Fruit fly (Drosophila melanogaster) whole organism, prepupa: ENCODE measurements around the gene sra.
A peak's percentile ranks its signal among the peaks of the same experiment; 100 is the strongest.

Source experiments
- Blimp-1 ChIP-seq: fragments of 200-800 bp; sonication (Bioruptor generic); optimal IDR thresholded peaks from 3 replicates; lab custom pipeline; 2017; ENCODE audit warnings: missing biosample characterization, missing genetic modification characterization, mild to moderate bottlenecking, moderate library complexity, missing genetic modification reagents
- CG10631 ChIP-seq: fragments of 200-800 bp; sonication (Bioruptor generic); optimal IDR thresholded peaks from 2 replicates; lab custom pipeline; 2016; ENCODE audit warnings: missing biosample characterization, missing genetic modification characterization
- CG10669 ChIP-seq: fragments of 200-800 bp; sonication (Bioruptor generic); optimal IDR thresholded peaks from 3 replicates; lab custom pipeline; 2018; ENCODE audit warnings: missing biosample characterization, mild to moderate bottlenecking, missing genetic modification characterization, moderate library complexity
- CG11294 ChIP-seq: fragments of 200-800 bp; sonication (Bioruptor generic); IDR thresholded peaks from 2 replicates; pipeline ENCODE4 v1.3.6; 2022; ENCODE audit warnings: missing biosample characterization, missing genetic modification characterization
- CG11762 ChIP-seq: fragments of 200-800 bp; sonication (Bioruptor generic); optimal IDR thresholded peaks from 3 replicates; lab custom pipeline; 2016; ENCODE audit warnings: missing biosample characterization, missing genetic modification characterization; ENCODE audit not compliant: insufficient read depth
- CG11902 ChIP-seq: fragments of 200-800 bp; sonication (Bioruptor generic); optimal IDR thresholded peaks from 3 replicates; lab custom pipeline; 2016; ENCODE audit warnings: missing biosample characterization, missing genetic modification characterization
- CG15336 ChIP-seq: fragments of 200-800 bp; sonication (Bioruptor generic); IDR thresholded peaks from 2 replicates; pipeline ENCODE4 v1.3.6; 2022; ENCODE audit warnings: missing biosample characterization, missing genetic modification characterization
- CG1621 ChIP-seq: fragments of 200-800 bp; sonication (Bioruptor generic); optimal IDR thresholded peaks from 3 replicates; lab custom pipeline; 2018; ENCODE audit warnings: missing biosample characterization, mild to moderate bottlenecking, missing genetic modification characterization
- CG16779 ChIP-seq: fragments of 200-800 bp; sonication (Bioruptor generic); optimal IDR thresholded peaks from 3 replicates; lab custom pipeline; 2017; ENCODE audit warnings: missing biosample characterization, mild to moderate bottlenecking, missing genetic modification characterization
- CG3032 ChIP-seq: fragments of 200-800 bp; optimal IDR thresholded peaks from 2 replicates; lab custom pipeline; 2019; ENCODE audit warnings: missing biosample characterization, mild to moderate bottlenecking, missing genetic modification characterization, moderate library complexity
- CG31627 ChIP-seq: fragments of 200-800 bp; sonication (Bioruptor generic); optimal IDR thresholded peaks from 3 replicates; lab custom pipeline; 2016; ENCODE audit warnings: missing biosample characterization, missing genetic modification characterization
- CG34406 ChIP-seq: fragments of 200-800 bp; sonication (Bioruptor generic); optimal IDR thresholded peaks from 3 replicates; lab custom pipeline; 2016; ENCODE audit warnings: missing biosample characterization, missing genetic modification characterization
- CG3919 ChIP-seq: fragments of 200-800 bp; sonication (Bioruptor generic); optimal IDR thresholded peaks from 3 replicates; lab custom pipeline; 2016; ENCODE audit warnings: missing biosample characterization, missing genetic modification characterization
- CG4318 ChIP-seq: fragments of 200-800 bp; sonication (Bioruptor generic); optimal IDR thresholded peaks from 3 replicates; lab custom pipeline; 2017; ENCODE audit warnings: missing biosample characterization, mild to moderate bottlenecking, missing genetic modification characterization
- CG6163 ChIP-seq: fragments of 200-800 bp; sonication (Bioruptor generic); IDR thresholded peaks from 3 replicates; pipeline ENCODE4 v1.3.6; 2022; ENCODE audit warnings: missing biosample characterization, missing genetic modification characterization
- CG6276 ChIP-seq: fragments of 200-800 bp; sonication (Bioruptor generic); optimal IDR thresholded peaks from 2 replicates; lab custom pipeline; 2017; ENCODE audit warnings: missing biosample characterization, mild to moderate bottlenecking, missing genetic modification characterization
- CG6792 ChIP-seq: fragments of 200-800 bp; sonication (Bioruptor generic); optimal IDR thresholded peaks from 3 replicates; lab custom pipeline; 2016; ENCODE audit warnings: missing biosample characterization, missing genetic modification characterization
- CG6808 ChIP-seq: fragments of 200-800 bp; sonication (Bioruptor generic); optimal IDR thresholded peaks from 3 replicates; lab custom pipeline; 2017; ENCODE audit warnings: missing biosample characterization, missing genetic modification characterization, mild to moderate bottlenecking, moderate library complexity, missing genetic modification reagents
- CG6854 ChIP-seq: fragments of 200-800 bp; sonication (Bioruptor generic); optimal IDR thresholded peaks from 2 replicates; lab custom pipeline; 2017; ENCODE audit warnings: missing biosample characterization, mild to moderate bottlenecking, missing genetic modification characterization
- CG8119 ChIP-seq: fragments of 200-800 bp; sonication (Bioruptor generic); IDR thresholded peaks from 3 replicates; pipeline ENCODE4 v1.3.6; 2022; ENCODE audit warnings: missing biosample characterization, missing genetic modification characterization
- CG8319 ChIP-seq: fragments of 200-800 bp; sonication (Bioruptor generic); optimal IDR thresholded peaks from 3 replicates; lab custom pipeline; 2016; ENCODE audit warnings: missing biosample characterization, missing genetic modification characterization
- CG8632 ChIP-seq: fragments of 200-800 bp; sonication (Bioruptor generic); optimal IDR thresholded peaks from 3 replicates; lab custom pipeline; 2016; ENCODE audit warnings: missing biosample characterization, missing genetic modification characterization
- CG9139 ChIP-seq: fragments of 200-800 bp; sonication (Bioruptor generic); optimal IDR thresholded peaks from 3 replicates; lab custom pipeline; 2017; ENCODE audit warnings: missing biosample characterization, mild to moderate bottlenecking, missing genetic modification characterization
- Eip75B ChIP-seq: fragments of 200-800 bp; sonication (Bioruptor generic); optimal IDR thresholded peaks from 3 replicates; lab custom pipeline; 2016; ENCODE audit warnings: missing biosample characterization, missing genetic modification characterization
- Eip78C ChIP-seq: fragments of 200-800 bp; sonication (Bioruptor generic); peaks from one replicate; lab custom pipeline; 2016; ENCODE audit warnings: missing biosample characterization, missing genetic modification characterization
- Eip93F ChIP-seq: fragments of 200-800 bp; sonication (Bioruptor generic); optimal IDR thresholded peaks from 2 replicates; lab custom pipeline; 2016; ENCODE audit warnings: missing biosample characterization, mild to moderate bottlenecking, missing genetic modification characterization
- Ets21C ChIP-seq: fragments of 200-800 bp; sonication (Bioruptor generic); optimal IDR thresholded peaks from 3 replicates; lab custom pipeline; 2016; ENCODE audit warnings: missing biosample characterization, missing genetic modification characterization
- Ets96B ChIP-seq: fragments of 200-800 bp; optimal IDR thresholded peaks from 2 replicates; lab custom pipeline; 2019; ENCODE audit warnings: missing biosample characterization, mild to moderate bottlenecking, missing genetic modification characterization, moderate library complexity
- Gug ChIP-seq: fragments of 200-800 bp; sonication (Bioruptor generic); IDR thresholded peaks from 2 replicates; pipeline ENCODE4 v1.3.6; 2022; ENCODE audit warnings: missing biosample characterization, missing genetic modification characterization
- Hr38 ChIP-seq: sonication (Bioruptor generic); optimal IDR thresholded peaks from 2 replicates; lab custom pipeline; 2016; ENCODE audit warnings: missing biosample characterization, missing genetic modification characterization
- Hr39 ChIP-seq: fragments of 200-800 bp; sonication (Bioruptor generic); optimal IDR thresholded peaks from 2 replicates; lab custom pipeline; 2016; ENCODE audit warnings: missing biosample characterization, missing genetic modification characterization
- Hr4 ChIP-seq: fragments of 200-800 bp; sonication (Bioruptor generic); optimal IDR thresholded peaks from 3 replicates; lab custom pipeline; 2016; ENCODE audit warnings: missing biosample characterization, missing genetic modification characterization
- Lpt ChIP-seq: fragments of 200-800 bp; sonication (Bioruptor generic); optimal IDR thresholded peaks from 3 replicates; lab custom pipeline; 2016; ENCODE audit warnings: missing biosample characterization, missing genetic modification characterization
- Met ChIP-seq: fragments of 200-800 bp; sonication (Bioruptor generic); optimal IDR thresholded peaks from 3 replicates; lab custom pipeline; 2016; ENCODE audit warnings: missing biosample characterization, missing genetic modification characterization
- OdsH ChIP-seq: fragments of 200-800 bp; sonication (Bioruptor generic); optimal IDR thresholded peaks from 3 replicates; lab custom pipeline; 2016; ENCODE audit warnings: missing biosample characterization, missing genetic modification characterization
- Sox14 ChIP-seq: fragments of 200-800 bp; sonication (Bioruptor generic); optimal IDR thresholded peaks from 3 replicates; lab custom pipeline; 2016; ENCODE audit warnings: missing biosample characterization, missing genetic modification characterization
- Sox15 ChIP-seq: fragments of 200-800 bp; sonication (Bioruptor generic); optimal IDR thresholded peaks from 3 replicates; lab custom pipeline; 2016; ENCODE audit warnings: missing biosample characterization, missing genetic modification characterization
- achi ChIP-seq: fragments of 200-800 bp; sonication (Bioruptor generic); optimal IDR thresholded peaks from 3 replicates; lab custom pipeline; 2016; ENCODE audit warnings: missing biosample characterization, missing genetic modification characterization
- cyc ChIP-seq: fragments of 200-800 bp; sonication (Bioruptor generic); optimal IDR thresholded peaks from 3 replicates; lab custom pipeline; 2016; ENCODE audit warnings: missing biosample characterization, missing genetic modification characterization
- dac ChIP-seq: fragments of 200-800 bp; sonication (Bioruptor generic); optimal IDR thresholded peaks from 2 replicates; lab custom pipeline; 2017; ENCODE audit warnings: missing biosample characterization, mild to moderate bottlenecking, missing genetic modification characterization
- esn ChIP-seq: fragments of 200-800 bp; sonication (Bioruptor generic); optimal IDR thresholded peaks from 2 replicates; lab custom pipeline; 2016; ENCODE audit warnings: missing biosample characterization, mild to moderate bottlenecking, missing genetic modification characterization, moderate library complexity
- fd59A ChIP-seq: fragments of 200-800 bp; sonication (Bioruptor generic); optimal IDR thresholded peaks from 2 replicates; lab custom pipeline; 2017; ENCODE audit warnings: missing biosample characterization, mild to moderate bottlenecking, missing genetic modification characterization, missing genetic modification reagents
- fd85E ChIP-seq: fragments of 200-800 bp; sonication (Bioruptor generic); optimal IDR thresholded peaks from 3 replicates; lab custom pipeline; 2016; ENCODE audit warnings: missing biosample characterization, missing genetic modification characterization
- fkh ChIP-seq: fragments of 200-800 bp; sonication (Bioruptor generic); optimal IDR thresholded peaks from 3 replicates; lab custom pipeline; 2017; ENCODE audit warnings: missing biosample characterization, mild to moderate bottlenecking, missing genetic modification characterization, moderate library complexity
- pdm3 ChIP-seq: fragments of 200-800 bp; sonication (Bioruptor generic); optimal IDR thresholded peaks from 3 replicates; lab custom pipeline; 2016; ENCODE audit warnings: missing biosample characterization, missing genetic modification characterization
- spab ChIP-seq: fragments of 200-800 bp; sonication (Bioruptor generic); optimal IDR thresholded peaks from 2 replicates; lab custom pipeline; 2017; ENCODE audit warnings: missing biosample characterization, mild to moderate bottlenecking, missing genetic modification characterization, missing genetic modification reagents
- ss ChIP-seq, 2 experiments: fragments of 200-800 bp; sonication (Bioruptor generic); optimal IDR thresholded peaks; 2 replicates in 1 of 2; 3 replicates in 1 of 2; lab custom pipeline; 2017 to 2018; ENCODE audit warnings: mild to moderate bottlenecking in 2 of 2, missing biosample characterization in 2 of 2, missing genetic modification characterization in 2 of 2, moderate library complexity in 1 of 2
- topi ChIP-seq: fragments of 200-800 bp; sonication (Bioruptor generic); optimal IDR thresholded peaks from 3 replicates; lab custom pipeline; 2016; ENCODE audit warnings: missing biosample characterization, missing genetic modification characterization
- vri ChIP-seq: fragments of 200-800 bp; sonication (Bioruptor generic); optimal IDR thresholded peaks from 3 replicates; lab custom pipeline; 2016; ENCODE audit warnings: missing biosample characterization, mild to moderate bottlenecking, missing genetic modification characterization

sra gene

DNA sequence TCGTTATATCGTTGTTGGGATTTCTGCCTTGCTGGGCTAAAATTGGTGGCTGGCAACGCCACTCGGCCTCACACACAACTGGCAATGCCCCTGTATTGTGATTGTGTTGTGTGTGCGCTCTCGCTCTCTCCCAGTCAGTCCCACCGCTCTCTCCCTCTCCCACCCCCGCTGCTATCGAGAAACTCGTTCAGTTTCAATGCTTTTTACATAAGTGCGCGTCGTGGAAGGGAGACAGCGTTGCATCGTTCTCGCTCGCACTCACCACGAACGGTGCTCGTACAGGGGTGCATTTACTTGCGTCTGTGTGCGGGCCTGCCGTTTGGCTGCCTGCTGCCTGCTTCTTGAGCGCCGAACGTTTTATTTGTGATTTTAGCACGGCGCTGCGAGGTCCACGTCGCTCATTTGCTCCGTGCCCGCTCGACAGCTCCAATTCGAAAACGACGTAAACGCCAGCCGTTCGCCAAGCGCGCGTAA is 55.7 kb downstream of the sra start (continued):
- TF ChIP-seq cyc = no peak
- TF ChIP-seq, all 60 proteins: peak for 29

DNA sequence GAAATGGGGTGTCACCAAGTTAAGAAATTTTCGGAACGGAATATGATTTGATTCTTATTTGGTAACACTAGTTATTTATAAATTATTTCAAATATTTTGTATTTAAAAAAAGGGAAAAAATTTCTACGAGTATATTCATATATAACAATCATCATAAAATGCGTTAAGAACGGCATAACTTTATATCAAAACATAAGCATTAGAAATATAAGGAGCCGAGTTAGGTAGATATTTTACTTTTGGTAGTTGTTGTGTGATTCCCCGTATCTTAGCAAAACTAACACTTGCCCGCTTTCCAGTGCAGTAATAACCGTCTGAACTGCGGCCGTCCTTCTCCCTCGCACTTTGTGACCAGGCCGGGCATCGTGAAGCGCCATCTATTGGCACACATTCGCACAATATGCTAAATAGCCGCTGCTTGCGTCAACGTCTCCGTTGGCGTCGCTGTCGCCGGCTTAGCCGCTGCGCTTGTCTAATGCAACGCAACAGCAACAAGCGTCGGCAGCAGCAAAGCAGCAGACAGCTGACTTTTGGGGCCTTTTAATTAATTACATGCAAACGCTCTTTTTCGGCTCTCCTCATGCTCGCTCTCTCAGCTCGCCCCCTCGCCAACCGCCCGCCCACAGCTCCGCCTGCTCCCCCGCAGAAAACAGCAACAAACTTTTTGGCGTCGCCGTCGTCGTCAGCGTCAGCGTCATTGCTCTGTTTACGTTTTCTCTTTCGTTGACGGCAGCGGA is 57.6 kb downstream of the sra start:
- no peak for TF ChIP-seq esn (GFP tag; lab: Kevin White, UChicago)
- TF ChIP-seq OdsH = peak; percentile 41
- peak; percentile 42; the same call in 1 of the 3 replicates for TF ChIP-seq CG6163 (GFP tag; lab: Robert Waterston, UW)
- TF ChIP-seq CG6792 (GFP tag; lab: Kevin White, UChicago) = no peak
- TF ChIP-seq CG8319 (GFP tag; lab: Kevin White, UChicago) = no peak
- TF ChIP-seq cyc = peak; percentile 1
- peak; percentile 33 for TF ChIP-seq CG6854 (GFP tag; lab: Kevin White, UChicago)
- no peak for TF ChIP-seq CG4318 (GFP tag; lab: Kevin White, UChicago)
- TF ChIP-seq CG6808 = peak; percentile 18
- no peak for TF ChIP-seq fd85E
- 0 out of 2 replicates have a peak, but pooled peaks have one; percentile 49 for TF ChIP-seq CG15336
- TF ChIP-seq CG3919 = peak; percentile 18
- no peak for TF ChIP-seq Sox14 (GFP tag; lab: Kevin White, UChicago)
- TF ChIP-seq dac = peak; percentile 19
- TF ChIP-seq CG6276 (GFP tag; lab: Kevin White, UChicago) = peak; percentile 42
- peak; percentile 3 for TF ChIP-seq pdm3
- TF ChIP-seq Hr38 (GFP tag; lab: Kevin White, UChicago) = no peak
- TF ChIP-seq Hr4 (GFP tag; lab: Kevin White, UChicago) = peak; percentile 23
- TF ChIP-seq CG16779 (tag; lab: Kevin White, UChicago) = no peak
- TF ChIP-seq spab (GFP tag; lab: Kevin White, UChicago) = no peak
- TF ChIP-seq topi (GFP tag; lab: Kevin White, UChicago) = no peak
- TF ChIP-seq Hr39 = no peak
- TF ChIP-seq Blimp-1 (GFP tag; lab: Kevin White, UChicago) = peak; percentile 13
- TF ChIP-seq fd59A = no peak
- TF ChIP-seq ss (GFP tag; optimal IDR thresholded peaks at IDR 0.05; lab: Kevin White, UChicago) = no peak
- TF ChIP-seq CG10631 (GFP tag; lab: Kevin White, UChicago) = peak; percentile 8
- no peak for TF ChIP-seq CG31627 (GFP tag; lab: Kevin White, UChicago)
- TF ChIP-seq CG8632 = no peak
- TF ChIP-seq CG11902 (GFP tag; lab: Kevin White, UChicago) = no peak
- no peak for TF ChIP-seq CG10669
- TF ChIP-seq achi (GFP tag; lab: Kevin White, UChicago) = no peak
- no peak for TF ChIP-seq Eip93F (GFP tag; lab: Kevin White, UChicago)
- no peak for TF ChIP-seq CG34406 (GFP tag; lab: Kevin White, UChicago)
- peak; percentile 18 for TF ChIP-seq CG3032 (tag; lab: Kevin White, UChicago)
- no peak for TF ChIP-seq Gug (GFP tag; lab: Robert Waterston, UW)
- no peak for TF ChIP-seq Ets96B (tag; lab: Kevin White, UChicago)
- TF ChIP-seq fkh (GFP tag; lab: Kevin White, UChicago) = peak; percentile 36
- no peak for TF ChIP-seq Ets21C (GFP tag; lab: Kevin White, UChicago)
- peak; percentile 20 for TF ChIP-seq Met (GFP tag; lab: Kevin White, UChicago)
- TF ChIP-seq CG11762 = no peak
- TF ChIP-seq Eip78C = peak; percentile 86
- no peak for TF ChIP-seq Eip75B (GFP tag; lab: Kevin White, UChicago)
- TF ChIP-seq CG1621 = no peak
- no peak for TF ChIP-seq Sox15 (GFP tag; lab: Kevin White, UChicago)
- no peak for TF ChIP-seq vri (GFP tag; lab: Kevin White, UChicago)
- no peak for TF ChIP-seq Lpt (GFP tag; lab: Kevin White, UChicago)
- TF ChIP-seq CG9139 = no peak
- peak; percentile 36; the same call in 2 of the 3 replicates for TF ChIP-seq CG8119
- TF ChIP-seq CG11294 (GFP tag; lab: Robert Waterston, UW) = no peak
